Fruit fly (Drosophila melanogaster): Measurements from ENCODE around the gene Cftr.

Gene Cftr

dm6 chr3R:24567427-24567771 is 23.7 kb upstream of the Cftr start (continued):
- peak; percentile 69; the same call in 1 of the 2 replicates for TF ChIP-seq ham (GFP tag; IDR thresholded peaks at IDR 0.05)
- peak; percentile 60 for TF ChIP-seq CG17912 (GFP tag; optimal IDR thresholded peaks at IDR 0.05)
- peak; percentile 75 for TF ChIP-seq ewg (GFP tag; optimal IDR thresholded peaks at IDR 0.05)
- TF ChIP-seq insv (GFP tag; optimal IDR thresholded peaks at IDR 0.05), result no peak
- TF ChIP-seq jigr1 (GFP tag; IDR thresholded peaks at IDR 0.05), result no peak
- TF ChIP-seq otp (GFP tag; IDR thresholded peaks at IDR 0.05), result peak; percentile 91
- TF ChIP-seq CG6272 (GFP tag; IDR thresholded peaks at IDR 0.05), result no peak; the same call in 1 of the 2 replicates
- TF ChIP-seq Pdp1 (GFP tag; optimal IDR thresholded peaks at IDR 0.05), result peak; percentile 91 to 94
- peak; percentile 83 for TF ChIP-seq Ravus (GFP tag; IDR thresholded peaks at IDR 0.05)
- peak; percentile 64 for TF ChIP-seq wek (GFP tag; optimal IDR thresholded peaks at IDR 0.05)
- TF ChIP-seq Spps (tag; optimal IDR thresholded peaks at IDR 0.05), result peak; percentile 26
- no peak for TF ChIP-seq Elba2 (GFP tag; optimal IDR thresholded peaks at IDR 0.05)
- peak; percentile 70 for TF ChIP-seq CG10274 (GFP tag; optimal IDR thresholded peaks at IDR 0.05)
- TF ChIP-seq H2.0 (GFP tag; IDR thresholded peaks at IDR 0.05), result peak; percentile 82
- peak; percentile 62 for TF ChIP-seq croc (GFP tag; conservative IDR thresholded peaks at IDR 0.05)
- peak; percentile 77 for TF ChIP-seq CG5953 (GFP tag; IDR thresholded peaks at IDR 0.05)
- TF ChIP-seq CG4730 (GFP tag; IDR thresholded peaks at IDR 0.05), result peak; percentile 74; the same call in 1 of the 2 replicates
- peak; percentile 58; the same call in 1 of the 2 replicates for TF ChIP-seq CG4404 (GFP tag; IDR thresholded peaks at IDR 0.05)
- no peak for TF ChIP-seq stwl (tag; optimal IDR thresholded peaks at IDR 0.05)
- peak; percentile 59 for TF ChIP-seq CG3407 (GFP tag; optimal IDR thresholded peaks at IDR 0.05)
- peak; percentile 86 for TF ChIP-seq Camta (GFP tag; optimal IDR thresholded peaks at IDR 0.05)
- TF ChIP-seq CG11723 (GFP tag; optimal IDR thresholded peaks at IDR 0.05), result peak; percentile 80
- TF ChIP-seq bowl (GFP tag; IDR thresholded peaks at IDR 0.05), result peak; percentile 77
- TF ChIP-seq ara (GFP tag; IDR thresholded peaks at IDR 0.05), result peak; percentile 84
- peak in 1 of 2 experiments; percentile 84 for TF ChIP-seq Eip74EF (GFP tag; optimal IDR thresholded peaks at IDR 0.05)
- peak; percentile 92 for TF ChIP-seq HLH3B (GFP tag; IDR thresholded peaks at IDR 0.05)
- peak; percentile 91 for TF ChIP-seq PHDP (tag; optimal IDR thresholded peaks at IDR 0.05)
- peak; percentile 58; the same call in 1 of the 2 replicates for TF ChIP-seq CG4360 (GFP tag; IDR thresholded peaks at IDR 0.05)
- TF ChIP-seq CG12155 (GFP tag; optimal IDR thresholded peaks at IDR 0.05), result peak; percentile 82
- TF ChIP-seq CHES-1-like (GFP tag; optimal IDR thresholded peaks at IDR 0.05), result peak; percentile 86
- no peak; the same call in 1 of the 2 replicates for TF ChIP-seq Rx (GFP tag; IDR thresholded peaks at IDR 0.05)
- TF ChIP-seq gsb-n (tag; optimal IDR thresholded peaks at IDR 0.05), result peak; percentile 71
- peak; percentile 44 for TF ChIP-seq CG15696 (tag; optimal IDR thresholded peaks at IDR 0.05)
- peak; percentile 84 for TF ChIP-seq CG8924 (tag; optimal IDR thresholded peaks at IDR 0.05)
- TF ChIP-seq CG17612 (GFP tag; IDR thresholded peaks at IDR 0.05), result peak; percentile 80
- TF ChIP-seq CG10654 (GFP tag; optimal IDR thresholded peaks at IDR 0.05), result peak; percentile 80
- TF ChIP-seq CG15073 (GFP tag; optimal IDR thresholded peaks at IDR 0.05), result peak; percentile 70
- TF ChIP-seq GATAe (GFP tag; conservative IDR thresholded peaks at IDR 0.05), result peak; percentile 37; the same call in 1 of the 2 replicates
- peak; percentile 93 for TF ChIP-seq gro (GFP tag; optimal IDR thresholded peaks at IDR 0.05)
- no peak for TF ChIP-seq kni (GFP tag; optimal IDR thresholded peaks at IDR 0.05)
- TF ChIP-seq CG10366 (GFP tag; IDR thresholded peaks at IDR 0.05), result peak; percentile 88
- TF ChIP-seq Fer3 (tag; optimal IDR thresholded peaks at IDR 0.05), result peak; percentile 86
- peak; percentile 75 for TF ChIP-seq luna (GFP tag; optimal IDR thresholded peaks at IDR 0.05)
- TF ChIP-seq Dfd (GFP tag; optimal IDR thresholded peaks at IDR 0.05), result no peak
- no peak for TF ChIP-seq Stat92E (GFP tag; optimal IDR thresholded peaks at IDR 0.05)
- TF ChIP-seq crp (GFP tag; optimal IDR thresholded peaks at IDR 0.05), result peak in 1 of 2 experiments; percentile 30
- TF ChIP-seq chif (GFP tag; optimal IDR thresholded peaks at IDR 0.05), result peak; percentile 87 to 92
- TF ChIP-seq peb (GFP tag; IDR thresholded peaks at IDR 0.05), result 0 out of 2 replicates have a peak, but pooled peaks have one; percentile 64
- TF ChIP-seq toy (GFP tag; IDR thresholded peaks at IDR 0.05), result no peak
- TF ChIP-seq CG7928 (GFP tag; optimal IDR thresholded peaks at IDR 0.05), result peak; percentile 65
- TF ChIP-seq da (GFP tag; optimal IDR thresholded peaks at IDR 0.05), result peak; percentile 68
